Worm (Caenorhabditis elegans) whole organism, L4/young adult: ENCODE results near the gene F44G4.3.

Source experiments
- W03F9.2 ChIP-seq: fragments of 150-350 bp; optimal IDR thresholded peaks from 2 replicates; lab custom pipeline; 2014; ENCODE audit warnings: missing biosample characterization, missing genetic modification characterization
- dao-5 ChIP-seq: sonication (generic microtip); optimal IDR thresholded peaks from 2 replicates; lab custom pipeline; 2016; ENCODE audit warnings: missing genotype, missing genetic modification characterization, moderate library complexity, missing compliant biosample characterization
- him-1 ChIP-seq: sonication (generic microtip); optimal IDR thresholded peaks from 2 replicates; lab custom pipeline; 2016; ENCODE audit warnings: missing genotype, missing genetic modification reagents, missing genetic modification characterization, missing compliant biosample characterization

Gene F44G4.3

ce11 chrII:9014188-9014587, 16.7 kb upstream of the F44G4.3 start:
- TF ChIP-seq dao-5 (tag; lab: Kevin White, UChicago) = no peak
- TF ChIP-seq W03F9.2 = no peak
- TF ChIP-seq him-1 (tag; lab: Kevin White, UChicago) = no peak

ce11 chrII:9013341-9013740, 15.9 kb upstream of the F44G4.3 start:
- no peak for TF ChIP-seq dao-5 (tag; lab: Kevin White, UChicago)
- TF ChIP-seq W03F9.2 = no peak
- no peak for TF ChIP-seq him-1 (tag; lab: Kevin White, UChicago)

ce11 chrII:9010708-9011107, 13.2 kb upstream of the F44G4.3 start:
- TF ChIP-seq W03F9.2 (no peak), dao-5 (tag; lab: Kevin White, UChicago) (no peak), him-1 (tag; lab: Kevin White, UChicago) (no peak)

- TF ChIP-seq him-1 (tag; lab: Kevin White, UChicago) (no peak), dao-5 (tag; lab: Kevin White, UChicago) (no peak), W03F9.2 (no peak)
Observed at ce11 chrII:9009976-9010702, 12.7 kb upstream of the F44G4.3 start.

- no peak for TF ChIP-seq dao-5 (tag; lab: Kevin White, UChicago)
- no peak for TF ChIP-seq W03F9.2
- TF ChIP-seq him-1 (tag; lab: Kevin White, UChicago) = no peak
Observed at ce11 chrII:9007741-9008140, 10.3 kb upstream of the F44G4.3 start.

ce11 chrII:9005067-9005466, 7.6 kb upstream of the F44G4.3 start, which contains the start of gene F44G4.7:
TSS of gene F44G4.7 (minus strand) at chrII:9005167.
- TF ChIP-seq him-1 (tag; lab: Kevin White, UChicago) (no peak), W03F9.2 (no peak), dao-5 (tag; lab: Kevin White, UChicago) (no peak)

- no peak for TF ChIP-seq dao-5 (tag; lab: Kevin White, UChicago)
- TF ChIP-seq him-1 (tag; lab: Kevin White, UChicago) = no peak
- TF ChIP-seq W03F9.2 = no peak
Observed at ce11 chrII:9001743-9002222, 4.3 kb upstream of the F44G4.3 start, which contains the start of gene F44G4.6. TSS of gene F44G4.6 (minus strand) at chrII:9001793.

ce11 chrII:9000331-9000730, 2.9 kb upstream of the F44G4.3 start, which contains the start of gene F44G4.5:
TSS of gene F44G4.5 (minus strand) at chrII:9000431.
- TF ChIP-seq W03F9.2 (no peak), him-1 (tag; lab: Kevin White, UChicago) (no peak), dao-5 (tag; lab: Kevin White, UChicago) (no peak)

- TF ChIP-seq dao-5 (tag; lab: Kevin White, UChicago) (no peak), W03F9.2 (no peak), him-1 (tag; lab: Kevin White, UChicago) (no peak)
Observed at ce11 chrII:8996064-8996463, 1.4 kb downstream of the F44G4.3 start, which contains the start of gene ndub-2. TSS of gene ndub-2 (plus strand) at chrII:8996364.

ce11 chrII:8994336-8994735, 3.1 kb downstream of the F44G4.3 start, which contains the start of gene F44G4.1:
TSS of gene F44G4.1 (plus strand) at chrII:8994636.
- TF ChIP-seq W03F9.2 (no peak), him-1 (tag; lab: Kevin White, UChicago) (no peak), dao-5 (tag; lab: Kevin White, UChicago) (no peak)

- no peak for TF ChIP-seq dao-5 (tag; lab: Kevin White, UChicago)
- no peak for TF ChIP-seq W03F9.2
- TF ChIP-seq him-1 (tag; lab: Kevin White, UChicago) = no peak
Observed at ce11 chrII:8992780-8993179, 4.7 kb downstream of the F44G4.3 start, which contains the start of gene ooc-5. TSS of gene ooc-5 (plus strand) at chrII:8993160.

- no peak for TF ChIP-seq W03F9.2
- no peak for TF ChIP-seq him-1 (tag; lab: Kevin White, UChicago)
- TF ChIP-seq dao-5 (tag; lab: Kevin White, UChicago) = no peak
Observed at ce11 chrII:8991602-8992001, 5.9 kb downstream of the F44G4.3 start.

- no peak for TF ChIP-seq him-1 (tag; lab: Kevin White, UChicago)
- TF ChIP-seq dao-5 (tag; lab: Kevin White, UChicago) = no peak
- no peak for TF ChIP-seq W03F9.2
Observed at ce11 chrII:8990267-8990666, 7.2 kb downstream of the F44G4.3 start.

ce11 chrII:8989444-8989843, 8.0 kb downstream of the F44G4.3 start, which contains the start of gene C18E9.9:
TSS of gene C18E9.9 (minus strand) at chrII:8989544.
- no peak for TF ChIP-seq him-1 (tag; lab: Kevin White, UChicago)
- no peak for TF ChIP-seq W03F9.2
- TF ChIP-seq dao-5 (tag; lab: Kevin White, UChicago) = no peak
